Worm (Caenorhabditis elegans) whole organism, L4 larva: Measurements from ENCODE around the gene C16D9.5.

Experiments used
- F37D6.2 ChIP-seq: sonication (generic microtip); optimal IDR thresholded peaks from 2 replicates; lab custom pipeline; 2016; ENCODE audit warnings: mild to moderate bottlenecking, missing genetic modification characterization, missing compliant biosample characterization
- F44E2.7 ChIP-seq: fragments of 200-800 bp; sonication (Bioruptor generic); IDR thresholded peaks from 2 replicates; pipeline ENCODE4 v2.1.2; 2022; ENCODE audit warnings: missing genetic modification characterization, missing compliant biosample characterization
- R02D3.7 ChIP-seq: fragments of 150-350 bp; sonication (generic microtip); optimal IDR thresholded peaks from 3 replicates; lab custom pipeline; 2014; ENCODE audit warnings: missing biosample characterization, missing genetic modification characterization
- Y5F2A.4 ChIP-seq: fragments of 200-800 bp; sonication (Bioruptor generic); optimal IDR thresholded peaks from 2 replicates; lab custom pipeline; 2018; ENCODE audit warnings: mild to moderate bottlenecking, missing genetic modification characterization, missing compliant biosample characterization
- ZK337.2 ChIP-seq: fragments of 200-800 bp; sonication (Bioruptor generic); IDR thresholded peaks from 2 replicates; pipeline ENCODE4 v1.3.6; 2022; ENCODE audit warnings: missing genetic modification reagents, missing genetic modification characterization, missing compliant biosample characterization
- aly-2 ChIP-seq: sonication (generic microtip); optimal IDR thresholded peaks from 2 replicates; lab custom pipeline; 2018; ENCODE audit warnings: missing biosample characterization, missing genetic modification characterization
- ceh-20 ChIP-seq: fragments of 200-800 bp; sonication (Bioruptor generic); IDR thresholded peaks from 2 replicates; pipeline ENCODE4 v1.3.6; 2022; ENCODE audit warnings: missing genetic modification reagents, missing genetic modification characterization, missing compliant biosample characterization
- ceh-28 ChIP-seq: fragments of 150-350 bp; optimal IDR thresholded peaks from 2 replicates; lab custom pipeline; 2014; ENCODE audit warnings: missing biosample characterization, missing genetic modification reagents, missing genetic modification characterization
- ceh-32 ChIP-seq: sonication (generic microtip); optimal IDR thresholded peaks from 2 replicates; lab custom pipeline; 2016; ENCODE audit warnings: mild to moderate bottlenecking, missing genetic modification characterization, missing compliant biosample characterization; ENCODE audit not compliant: poor library complexity
- ceh-44 ChIP-seq: fragments of 200-800 bp; sonication (Bioruptor generic); IDR thresholded peaks from 2 replicates; pipeline ENCODE4 v1.3.6; 2022; ENCODE audit warnings: missing genetic modification reagents, missing genetic modification characterization, missing compliant biosample characterization
- ces-1 ChIP-seq: fragments of 150-350 bp; sonication (generic microtip); optimal IDR thresholded peaks from 4 replicates; lab custom pipeline; 2014; ENCODE audit warnings: missing biosample characterization, missing genetic modification reagents, missing genetic modification characterization
- ctbp-1 ChIP-seq: fragments of 200-800 bp; sonication (Bioruptor generic); IDR thresholded peaks from 2 replicates; pipeline ENCODE4 v1.3.6; 2022; ENCODE audit warnings: missing genetic modification reagents, missing genetic modification characterization, missing compliant biosample characterization
- daf-12 ChIP-seq: fragments of 150-350 bp; optimal IDR thresholded peaks from 2 replicates; lab custom pipeline; 2014; ENCODE audit warnings: missing biosample characterization, missing genetic modification reagents, missing genetic modification characterization
- daf-16 ChIP-seq, 3 experiments: sonication (generic microtip); optimal IDR thresholded peaks; 2 replicates each; lab custom pipeline; 2016 to 2017; ENCODE audit warnings: missing genetic modification characterization in 3 of 3, missing genetic modification reagents in 3 of 3, mild to moderate bottlenecking in 2 of 3, missing compliant biosample characterization in 2 of 3, missing biosample characterization in 1 of 3, moderate library complexity in 1 of 3
- dpl-1 ChIP-seq: fragments of 150-350 bp; optimal IDR thresholded peaks from 2 replicates; lab custom pipeline; 2014; ENCODE audit warnings: missing biosample characterization, missing genetic modification reagents, missing genetic modification characterization
- dve-1 ChIP-seq: sonication (generic microtip); optimal IDR thresholded peaks from 2 replicates; lab custom pipeline; 2017; ENCODE audit warnings: antibody characterized with exemption, mild to moderate bottlenecking, missing genetic modification characterization, missing compliant biosample characterization; ENCODE audit not compliant: insufficient read depth
- egl-43 ChIP-seq: fragments of 200-800 bp; sonication (Bioruptor generic); IDR thresholded peaks from 2 replicates; pipeline ENCODE4 v1.3.6; 2022; ENCODE audit warnings: missing genetic modification reagents, missing genetic modification characterization, missing compliant biosample characterization
- fkh-10 ChIP-seq: fragments of 150-350 bp; optimal IDR thresholded peaks from 2 replicates; lab custom pipeline; 2014; ENCODE audit warnings: missing biosample characterization, missing genetic modification reagents, missing genetic modification characterization
- gei-8 ChIP-seq: fragments of 200-800 bp; sonication (Bioruptor generic); optimal IDR thresholded peaks from 2 replicates; lab custom pipeline; 2018; ENCODE audit warnings: mild to moderate bottlenecking, missing genetic modification characterization, missing compliant biosample characterization
- hlh-30 ChIP-seq: sonication (generic microtip); optimal IDR thresholded peaks from 2 replicates; lab custom pipeline; 2017; ENCODE audit warnings: antibody characterized with exemption, mild to moderate bottlenecking, missing genetic modification characterization, missing compliant biosample characterization; ENCODE audit not compliant: insufficient read depth
- hmg-1.1 ChIP-seq: fragments of 200-800 bp; sonication (Bioruptor generic); IDR thresholded peaks from 2 replicates; pipeline ENCODE4 v1.3.6; 2022; ENCODE audit warnings: missing genetic modification reagents, missing genetic modification characterization, missing compliant biosample characterization
- jun-1 ChIP-seq: fragments of 150-350 bp; optimal IDR thresholded peaks from 2 replicates; lab custom pipeline; 2014; ENCODE audit warnings: missing biosample characterization, missing genetic modification reagents, missing genetic modification characterization
- lim-7 ChIP-seq: fragments of 200-800 bp; sonication (Bioruptor generic); IDR thresholded peaks from 2 replicates; pipeline ENCODE4 v1.3.6; 2022; ENCODE audit warnings: missing genetic modification characterization, missing compliant biosample characterization
- lin-29 ChIP-seq: fragments of 200-800 bp; sonication (Bioruptor generic); IDR thresholded peaks from 2 replicates; pipeline ENCODE4 v1.3.6; 2022; ENCODE audit warnings: missing genetic modification reagents, missing genetic modification characterization, missing compliant biosample characterization
- lin-39 ChIP-seq: fragments of 150-350 bp; optimal IDR thresholded peaks from 2 replicates; lab custom pipeline; 2014; ENCODE audit warnings: missing biosample characterization, missing genetic modification reagents, missing genetic modification characterization
- lir-3 ChIP-seq: sonication (generic microtip); optimal IDR thresholded peaks from 2 replicates; lab custom pipeline; 2016; ENCODE audit warnings: mild to moderate bottlenecking, missing genetic modification characterization, missing compliant biosample characterization
- lsy-2 ChIP-seq, 2 experiments: fragments of 150-350 bp in 1 of 2; sonication (generic microtip) in 1 of 2; optimal IDR thresholded peaks; 2 replicates each; lab custom pipeline; 2014 to 2017; ENCODE audit warnings: missing biosample characterization in 2 of 2, missing genetic modification characterization in 2 of 2
- madf-9 ChIP-seq: fragments of 200-800 bp; sonication (Bioruptor generic); conservative IDR thresholded peaks from 2 replicates; pipeline ENCODE4 v1.3.6; 2022; ENCODE audit warnings: missing genetic modification reagents, missing genetic modification characterization, missing compliant biosample characterization
- mes-2 ChIP-seq: sonication (generic microtip); optimal IDR thresholded peaks from 2 replicates; lab custom pipeline; 2016; ENCODE audit warnings: missing genotype, mild to moderate bottlenecking, missing genetic modification characterization, missing compliant biosample characterization; ENCODE audit not compliant: poor library complexity, severe bottlenecking
- mxl-2 ChIP-seq: fragments of 200-800 bp; sonication (Bioruptor generic); conservative IDR thresholded peaks from 2 replicates; pipeline ENCODE4 v1.3.6; 2022; ENCODE audit warnings: missing genetic modification reagents, missing genetic modification characterization, missing compliant biosample characterization
- nhr-10 ChIP-seq: fragments of 150-350 bp; optimal IDR thresholded peaks from 2 replicates; lab custom pipeline; 2014; ENCODE audit warnings: missing biosample characterization, missing genetic modification characterization
- nhr-111 ChIP-seq: fragments of 200-800 bp; sonication (Bioruptor generic); optimal IDR thresholded peaks from 2 replicates; lab custom pipeline; 2018; ENCODE audit warnings: mild to moderate bottlenecking, missing genetic modification characterization, missing compliant biosample characterization
- nhr-41 ChIP-seq: fragments of 200-800 bp; sonication (Bioruptor generic); IDR thresholded peaks from 2 replicates; pipeline ENCODE4 v1.3.6; 2022; ENCODE audit warnings: missing genetic modification reagents, missing genetic modification characterization, missing compliant biosample characterization
- nhr-42 ChIP-seq: fragments of 200-800 bp; sonication (Bioruptor generic); IDR thresholded peaks from 2 replicates; pipeline ENCODE4 v1.3.6; 2022; ENCODE audit warnings: missing genetic modification characterization, missing compliant biosample characterization
- nhr-6 ChIP-seq: fragments of 150-350 bp; optimal IDR thresholded peaks from 2 replicates; lab custom pipeline; 2014; ENCODE audit warnings: missing biosample characterization, missing genetic modification characterization
- pha-4 ChIP-seq, 2 experiments: fragments of 150-350 bp in 1 of 2; fragments of 200-800 bp in 1 of 2; sonication (Bioruptor generic) in 1 of 2; IDR thresholded peaks in 1 of 2; optimal IDR thresholded peaks in 1 of 2; 2 replicates each; pipeline versions ENCODE4 v1.3.6 to Lab custom; 2014 to 2022; ENCODE audit warnings: missing genetic modification characterization in 2 of 2, missing genetic modification reagents in 2 of 2, missing biosample characterization in 1 of 2, missing compliant biosample characterization in 1 of 2
- sdz-12 ChIP-seq: fragments of 200-800 bp; sonication (Bioruptor generic); optimal IDR thresholded peaks from 2 replicates; lab custom pipeline; 2018; ENCODE audit warnings: mild to moderate bottlenecking, missing genetic modification characterization, missing compliant biosample characterization
- snpc-1.2 ChIP-seq: fragments of 200-800 bp; sonication (Bioruptor generic); IDR thresholded peaks from 2 replicates; pipeline ENCODE4 v1.3.6; 2022; ENCODE audit warnings: missing genetic modification reagents, missing genetic modification characterization, missing compliant biosample characterization
- spr-3 ChIP-seq: fragments of 200-800 bp; sonication (Bioruptor generic); optimal IDR thresholded peaks from 2 replicates; lab custom pipeline; 2018; ENCODE audit warnings: mild to moderate bottlenecking, missing genetic modification characterization, missing compliant biosample characterization
- tra-1 ChIP-seq: fragments of 200-800 bp; sonication (Bioruptor generic); IDR thresholded peaks from 2 replicates; pipeline ENCODE4 v1.3.6; 2022; ENCODE audit warnings: missing genetic modification reagents, missing genetic modification characterization, missing compliant biosample characterization
- unc-39 ChIP-seq: sonication (generic microtip); optimal IDR thresholded peaks from 2 replicates; lab custom pipeline; 2017; ENCODE audit warnings: missing biosample characterization, missing genetic modification characterization
- unc-62 ChIP-seq, 3 experiments: fragments of 150-350 bp in 1 of 3; sonication (generic microtip); optimal IDR thresholded peaks in 2 of 3; peaks in 1 of 3; 1 replicate in 1 of 3; 2 replicates in 2 of 3; lab custom pipeline; 2014 to 2017; ENCODE audit warnings: missing biosample characterization in 3 of 3, missing genetic modification characterization in 3 of 3, missing genetic modification reagents in 3 of 3, missing genotype in 1 of 3
- vab-7 ChIP-seq: fragments of 200-800 bp; sonication (Bioruptor generic); IDR thresholded peaks from 2 replicates; pipeline ENCODE4 v1.3.6; 2022; ENCODE audit warnings: missing genetic modification reagents, missing genetic modification characterization, missing compliant biosample characterization
- zfp-2 ChIP-seq: sonication (generic microtip); optimal IDR thresholded peaks from 2 replicates; lab custom pipeline; 2016; ENCODE audit warnings: mild to moderate bottlenecking, missing genetic modification characterization, missing compliant biosample characterization
- zfp-3 ChIP-seq: fragments of 200-800 bp; sonication (Bioruptor generic); conservative IDR thresholded peaks from 2 replicates; pipeline ENCODE4 v1.3.6; 2022; ENCODE audit warnings: missing genetic modification reagents, missing genetic modification characterization, missing compliant biosample characterization
- ztf-7 ChIP-seq: fragments of 150-350 bp; optimal IDR thresholded peaks from 2 replicates; lab custom pipeline; 2014; ENCODE audit warnings: missing biosample characterization, missing genetic modification characterization

C16D9.5 gene

ce11 chrV:8235331-8235730 is 10.0 kb downstream of the C16D9.5 start (continued):
- TF ChIP-seq mxl-2 (GFP tag; lab: Robert Waterston, UW) (no peak; the same call in 1 of the 2 replicates), aly-2 (no peak), jun-1 (no peak), fkh-10 (no peak), nhr-42 (GFP tag; lab: Robert Waterston, UW) (peak; percentile 39; the same call in 1 of the 2 replicates), hmg-1.1 (GFP tag; lab: Robert Waterston, UW) (peak; percentile 55), ceh-44 (GFP tag; lab: Robert Waterston, UW) (no peak), spr-3 (GFP tag; lab: Kevin White, UChicago) (no peak), ZK337.2 (GFP tag; lab: Robert Waterston, UW) (no peak), F37D6.2 (tag; lab: Kevin White, UChicago) (no peak), pha-4 (GFP tag; IDR thresholded peaks at IDR 0.05; lab: Robert Waterston, UW) (no peak), pha-4 (tag; optimal IDR thresholded peaks at IDR 0.05; lab: Kevin White, UChicago) (no peak), nhr-10 (no peak), gei-8 (GFP tag; lab: Kevin White, UChicago) (peak; percentile 18), nhr-111 (GFP tag; lab: Kevin White, UChicago) (peak; percentile 49), hlh-30 (tag; lab: Kevin White, UChicago) (peak; percentile 9), zfp-2 (tag; lab: Kevin White, UChicago) (peak; percentile 20), lin-39 (tag; lab: Kevin White, UChicago) (no peak), ctbp-1 (GFP tag; lab: Robert Waterston, UW) (no peak), ztf-7 (no peak), vab-7 (GFP tag; lab: Robert Waterston, UW) (peak; percentile 41; the same call in 1 of the 2 replicates), zfp-3 (no peak), Y5F2A.4 (no peak), mes-2 (no peak), R02D3.7 (no peak), dve-1 (tag; lab: Kevin White, UChicago) (peak; percentile 66), ceh-28 (tag; lab: Kevin White, UChicago) (no peak), daf-16 (GFP tag; optimal IDR thresholded peaks at IDR 0.05; lab: Kevin White, UChicago) (peak in 1 of 2 experiments; percentile 38), daf-16 (tag; optimal IDR thresholded peaks at IDR 0.05; lab: Kevin White, UChicago) (peak; percentile 45), daf-12 (no peak), nhr-41 (GFP tag; lab: Robert Waterston, UW) (0 out of 2 replicates have a peak, but pooled peaks have one; percentile 32), ces-1 (no peak), egl-43 (GFP tag; lab: Robert Waterston, UW) (no peak), ceh-20 (GFP tag; lab: Robert Waterston, UW) (no peak), lsy-2 (tag; optimal IDR thresholded peaks at IDR 0.05; lab: Kevin White, UChicago) (no peak), nhr-6 (tag; lab: Kevin White, UChicago) (no peak), ceh-32 (tag; lab: Kevin White, UChicago) (no peak), sdz-12 (GFP tag; lab: Kevin White, UChicago) (peak; percentile 2), lir-3 (peak; percentile 39), unc-39 (tag; lab: Kevin White, UChicago) (no peak), tra-1 (GFP tag; lab: Robert Waterston, UW) (no peak), lin-29 (GFP tag; lab: Robert Waterston, UW) (no peak), unc-62 (GFP tag; optimal IDR thresholded peaks at IDR 0.05 in 1 of 2; lab: Kevin White, UChicago) (no peak), unc-62 (tag; optimal IDR thresholded peaks at IDR 0.05; lab: Kevin White, UChicago) (no peak), lim-7 (GFP tag; lab: Robert Waterston, UW) (peak; percentile 70), dpl-1 (GFP tag; lab: Kevin White, UChicago) (no peak), snpc-1.2 (GFP tag; lab: Robert Waterston, UW) (peak; percentile 65), F44E2.7 (GFP tag; lab: Robert Waterston, UW) (no peak), madf-9 (GFP tag; lab: Robert Waterston, UW) (0 out of 2 replicates have a peak, but pooled peaks have one; percentile 24)
